Worm (Caenorhabditis elegans) whole organism, L4/young adult: Measurements from ENCODE around the gene dao-6.

Source experiments
- W03F9.2 ChIP-seq: fragments of 150-350 bp; optimal IDR thresholded peaks from 2 replicates; lab custom pipeline; 2014; ENCODE audit warnings: missing biosample characterization, missing genetic modification characterization
- dao-5 ChIP-seq: sonication (generic microtip); optimal IDR thresholded peaks from 2 replicates; lab custom pipeline; 2016; ENCODE audit warnings: missing genotype, missing genetic modification characterization, moderate library complexity, missing compliant biosample characterization

ce11 chrIII:9689377-9689776, 46.6 kb downstream of the dao-6 start:
- TF ChIP-seq W03F9.2, result no peak
- TF ChIP-seq dao-5 (tag; lab: Kevin White, UChicago), result no peak
